Fruit fly (Drosophila melanogaster) whole organism, embryonic: Measurements from ENCODE around the gene dgt6.

Experiments used
- BtbVII ChIP-seq: fragments of 200-800 bp; sonication (Bioruptor generic); optimal IDR thresholded peaks from 3 replicates; lab custom pipeline; 2017; ENCODE audit warnings: missing biosample characterization, mild to moderate bottlenecking, missing genetic modification characterization
- CG11456 ChIP-seq: fragments of 200-800 bp; sonication (Bioruptor generic); IDR thresholded peaks from 3 replicates; pipeline ENCODE4 v1.3.6; 2022; ENCODE audit warnings: missing biosample characterization, missing genetic modification characterization
- CG13123 ChIP-seq: fragments of 200-800 bp; sonication (Bioruptor generic); optimal IDR thresholded peaks from 2 replicates; lab custom pipeline; 2016; ENCODE audit warnings: missing biosample characterization, missing genetic modification characterization
- CG13424 ChIP-seq: fragments of 200-800 bp; sonication (Bioruptor generic); optimal IDR thresholded peaks from 2 replicates; lab custom pipeline; 2019; ENCODE audit warnings: missing biosample characterization, mild to moderate bottlenecking, missing genetic modification characterization, moderate library complexity
- CG13624 ChIP-seq: fragments of 200-800 bp; sonication (Bioruptor generic); optimal IDR thresholded peaks from 2 replicates; lab custom pipeline; 2016; ENCODE audit warnings: missing biosample characterization, missing genetic modification characterization
- CG14014 ChIP-seq: fragments of 200-800 bp; sonication (Bioruptor generic); IDR thresholded peaks from 2 replicates; pipeline ENCODE4 v1.3.6; 2022; ENCODE audit warnings: missing biosample characterization, missing genetic modification characterization
- CG14441 ChIP-seq: fragments of 200-800 bp; sonication (Bioruptor generic); IDR thresholded peaks from 2 replicates; pipeline ENCODE4 v1.3.6; 2022; ENCODE audit warnings: missing biosample characterization, missing genetic modification characterization
- CG16863 ChIP-seq: fragments of 200-800 bp; sonication (Bioruptor generic); optimal IDR thresholded peaks from 3 replicates; lab custom pipeline; 2016; ENCODE audit warnings: missing biosample characterization, missing genetic modification characterization
- CG17328 ChIP-seq: fragments of 200-800 bp; sonication (Bioruptor generic); IDR thresholded peaks from 2 replicates; pipeline ENCODE4 v1.3.6; 2022; ENCODE audit warnings: missing biosample characterization, missing genetic modification characterization
- CG17912 ChIP-seq: fragments of 200-800 bp; sonication (Bioruptor generic); optimal IDR thresholded peaks from 2 replicates; lab custom pipeline; 2018; ENCODE audit warnings: missing biosample characterization, mild to moderate bottlenecking, missing genetic modification characterization
- CG2116 ChIP-seq: fragments of 200-800 bp; sonication (Bioruptor generic); optimal IDR thresholded peaks from 3 replicates; lab custom pipeline; 2018; ENCODE audit warnings: missing biosample characterization, mild to moderate bottlenecking, missing genetic modification characterization
- CG2678 ChIP-seq: fragments of 200-800 bp; sonication (Bioruptor generic); optimal IDR thresholded peaks from 3 replicates; lab custom pipeline; 2019; ENCODE audit warnings: missing biosample characterization, mild to moderate bottlenecking, missing genetic modification characterization, moderate library complexity
- CG32532 ChIP-seq: fragments of 200-800 bp; sonication (Bioruptor generic); IDR thresholded peaks from 2 replicates; pipeline ENCODE4 v1.3.6; 2022; ENCODE audit warnings: missing biosample characterization, missing genetic modification characterization
- CG43689 ChIP-seq: fragments of 200-800 bp; sonication (Bioruptor generic); IDR thresholded peaks from 2 replicates; pipeline ENCODE4 v1.3.6; 2022; ENCODE audit warnings: missing biosample characterization, missing genetic modification characterization
- CG4617 ChIP-seq: fragments of 200-800 bp; sonication (Bioruptor generic); optimal IDR thresholded peaks from 3 replicates; lab custom pipeline; 2016; ENCODE audit warnings: missing biosample characterization, missing genetic modification characterization, borderline replicate concordance
- CG5245 ChIP-seq: fragments of 200-800 bp; sonication (Bioruptor generic); optimal IDR thresholded peaks from 3 replicates; lab custom pipeline; 2016; ENCODE audit warnings: missing biosample characterization, missing genetic modification characterization
- CG5953 ChIP-seq: fragments of 200-800 bp; sonication (Bioruptor generic); IDR thresholded peaks from 2 replicates; pipeline ENCODE4 v1.3.6; 2022; ENCODE audit warnings: missing biosample characterization, missing genetic modification characterization
- CG6813 ChIP-seq: fragments of 200-800 bp; sonication (Bioruptor generic); optimal IDR thresholded peaks from 2 replicates; lab custom pipeline; 2017; ENCODE audit warnings: missing biosample characterization, missing genetic modification characterization, mild to moderate bottlenecking, moderate library complexity, missing genetic modification reagents
- CG8290 ChIP-seq, 3 experiments: fragments of 200-800 bp; sonication (Bioruptor generic); optimal IDR thresholded peaks; 2 replicates each; lab custom pipeline; 2016 to 2019; ENCODE audit warnings: missing biosample characterization in 3 of 3, missing genetic modification characterization in 3 of 3, mild to moderate bottlenecking in 2 of 3, moderate library complexity in 1 of 3
- Dbx ChIP-seq: fragments of 200-800 bp; sonication (Bioruptor generic); IDR thresholded peaks from 3 replicates; pipeline ENCODE4 v1.3.6; 2022; ENCODE audit warnings: missing biosample characterization, missing genetic modification characterization
- HLH3B ChIP-seq: fragments of 200-800 bp; sonication (Bioruptor generic); IDR thresholded peaks from 2 replicates; pipeline ENCODE4 v1.3.6; 2022; ENCODE audit warnings: missing biosample characterization, missing genetic modification characterization
- Hey ChIP-seq: fragments of 200-800 bp; sonication (Bioruptor generic); optimal IDR thresholded peaks from 3 replicates; lab custom pipeline; 2018; ENCODE audit warnings: missing biosample characterization, mild to moderate bottlenecking, missing genetic modification characterization
- Hr51 ChIP-seq, 2 experiments: fragments of 200-800 bp; sonication (Bioruptor generic); optimal IDR thresholded peaks; 2 replicates in 1 of 2; 3 replicates in 1 of 2; lab custom pipeline; 2016 to 2018; ENCODE audit warnings: missing biosample characterization in 2 of 2, missing genetic modification characterization in 2 of 2, mild to moderate bottlenecking in 1 of 2, moderate library complexity in 1 of 2
- NK7.1 ChIP-seq: fragments of 200-800 bp; sonication (Bioruptor generic); optimal IDR thresholded peaks from 3 replicates; lab custom pipeline; 2016; ENCODE audit warnings: missing biosample characterization, missing genetic modification characterization
- Nf-YA ChIP-seq: fragments of 200-800 bp; sonication (Bioruptor generic); IDR thresholded peaks from 2 replicates; pipeline ENCODE4 v1.3.6; 2022; ENCODE audit warnings: missing biosample characterization, missing genetic modification characterization
- Sox100B ChIP-seq: fragments of 200-800 bp; sonication (Bioruptor generic); optimal IDR thresholded peaks from 3 replicates; lab custom pipeline; 2018; ENCODE audit warnings: missing biosample characterization, mild to moderate bottlenecking, missing genetic modification characterization
- Taf1 ChIP-seq: fragments of 200-800 bp; sonication (Bioruptor generic); IDR thresholded peaks from 2 replicates; pipeline ENCODE4 v1.3.6; 2022; ENCODE audit warnings: missing biosample characterization, missing genetic modification characterization
- Vsx1 ChIP-seq: fragments of 200-800 bp; sonication (Bioruptor generic); optimal IDR thresholded peaks from 2 replicates; lab custom pipeline; 2017; ENCODE audit warnings: missing biosample characterization, mild to moderate bottlenecking, missing genetic modification characterization, missing genetic modification reagents
- az2 ChIP-seq: fragments of 200-800 bp; sonication (Bioruptor generic); optimal IDR thresholded peaks from 3 replicates; lab custom pipeline; 2016; ENCODE audit warnings: missing biosample characterization, missing genetic modification characterization
- bowl ChIP-seq: fragments of 200-800 bp; sonication (Bioruptor generic); IDR thresholded peaks from 2 replicates; pipeline ENCODE4 v1.3.6; 2022; ENCODE audit warnings: missing biosample characterization, missing genetic modification characterization
- bsh ChIP-seq, 2 experiments: fragments of 200-800 bp; sonication (Bioruptor generic); optimal IDR thresholded peaks; 2 replicates each; lab custom pipeline; 2017 to 2018; ENCODE audit warnings: mild to moderate bottlenecking in 2 of 2, missing biosample characterization in 2 of 2, missing genetic modification characterization in 2 of 2, moderate library complexity in 1 of 2
- cas ChIP-seq: fragments of 200-800 bp; sonication (Bioruptor generic); IDR thresholded peaks from 2 replicates; pipeline ENCODE4 v1.3.6; 2022; ENCODE audit warnings: missing biosample characterization, missing genetic modification characterization
- chm ChIP-seq: fragments of 200-800 bp; sonication (Bioruptor generic); IDR thresholded peaks from 2 replicates; pipeline ENCODE4 v1.3.6; 2022; ENCODE audit warnings: missing biosample characterization, missing genetic modification characterization
- ftz-f1 ChIP-seq: fragments of 200-800 bp; sonication (Bioruptor generic); optimal IDR thresholded peaks from 2 replicates; lab custom pipeline; 2016; ENCODE audit warnings: missing biosample characterization, missing genetic modification characterization
- fu2 ChIP-seq: fragments of 200-800 bp; sonication (Bioruptor generic); optimal IDR thresholded peaks from 2 replicates; lab custom pipeline; 2016; ENCODE audit warnings: missing biosample characterization, missing genetic modification characterization
- gce ChIP-seq: fragments of 200-800 bp; sonication (Bioruptor generic); IDR thresholded peaks from 3 replicates; pipeline ENCODE4 v1.3.6; 2022; ENCODE audit warnings: missing biosample characterization, missing genetic modification characterization
- gem ChIP-seq: fragments of 200-800 bp; sonication (Bioruptor generic); optimal IDR thresholded peaks from 2 replicates; lab custom pipeline; 2019; ENCODE audit warnings: missing biosample characterization, mild to moderate bottlenecking, missing genetic modification characterization, moderate library complexity
- gro ChIP-seq: fragments of 200-800 bp; sonication (Bioruptor generic); optimal IDR thresholded peaks from 2 replicates; lab custom pipeline; 2016; ENCODE audit warnings: missing biosample characterization, missing genetic modification characterization
- gsb ChIP-seq: fragments of 200-800 bp; sonication (Bioruptor generic); IDR thresholded peaks from 2 replicates; pipeline ENCODE4 v1.3.6; 2022; ENCODE audit warnings: missing biosample characterization, missing genetic modification characterization
- ken ChIP-seq: fragments of 200-800 bp; sonication (Bioruptor generic); IDR thresholded peaks from 3 replicates; pipeline ENCODE4 v1.3.6; 2022; ENCODE audit warnings: missing biosample characterization, missing genetic modification characterization
- klu ChIP-seq: fragments of 200-800 bp; sonication (Bioruptor generic); IDR thresholded peaks from 2 replicates; pipeline ENCODE4 v1.3.6; 2022; ENCODE audit warnings: missing biosample characterization, missing genetic modification characterization
- lbe ChIP-seq: fragments of 200-800 bp; sonication (Bioruptor generic); optimal IDR thresholded peaks from 2 replicates; lab custom pipeline; 2016; ENCODE audit warnings: missing biosample characterization, mild to moderate bottlenecking, missing genetic modification characterization
- maf-S ChIP-seq: fragments of 200-800 bp; sonication (Bioruptor generic); optimal IDR thresholded peaks from 2 replicates; lab custom pipeline; 2016; ENCODE audit warnings: missing biosample characterization, missing genetic modification characterization
- mam ChIP-seq: fragments of 200-800 bp; sonication (Bioruptor generic); optimal IDR thresholded peaks from 3 replicates; lab custom pipeline; 2016; ENCODE audit warnings: missing biosample characterization, missing genetic modification characterization
- nmo ChIP-seq: fragments of 200-800 bp; sonication (Bioruptor generic); optimal IDR thresholded peaks from 2 replicates; lab custom pipeline; 2018; ENCODE audit warnings: missing biosample characterization, mild to moderate bottlenecking, missing genetic modification characterization, moderate library complexity
- onecut ChIP-seq: fragments of 200-800 bp; sonication (Bioruptor generic); IDR thresholded peaks from 2 replicates; pipeline ENCODE4 v1.3.6; 2022; ENCODE audit warnings: missing biosample characterization, missing genetic modification characterization
- schlank ChIP-seq: fragments of 200-800 bp; sonication (Bioruptor generic); optimal IDR thresholded peaks from 2 replicates; lab custom pipeline; 2018; ENCODE audit warnings: missing biosample characterization, mild to moderate bottlenecking, missing genetic modification characterization
- slou ChIP-seq: fragments of 200-800 bp; sonication (Bioruptor generic); optimal IDR thresholded peaks from 3 replicates; lab custom pipeline; 2016; ENCODE audit warnings: missing biosample characterization, missing genetic modification characterization
- sna ChIP-seq: fragments of 200-800 bp; sonication (Bioruptor generic); IDR thresholded peaks from 2 replicates; pipeline ENCODE4 v1.3.6; 2022; ENCODE audit warnings: missing biosample characterization, missing genetic modification characterization; ENCODE audit not compliant: partially characterized antibody
- sr ChIP-seq: fragments of 200-800 bp; sonication (Bioruptor generic); IDR thresholded peaks from 3 replicates; pipeline ENCODE4 v1.3.6; 2022; ENCODE audit warnings: missing biosample characterization, missing genetic modification characterization

dgt6 gene

DNA sequence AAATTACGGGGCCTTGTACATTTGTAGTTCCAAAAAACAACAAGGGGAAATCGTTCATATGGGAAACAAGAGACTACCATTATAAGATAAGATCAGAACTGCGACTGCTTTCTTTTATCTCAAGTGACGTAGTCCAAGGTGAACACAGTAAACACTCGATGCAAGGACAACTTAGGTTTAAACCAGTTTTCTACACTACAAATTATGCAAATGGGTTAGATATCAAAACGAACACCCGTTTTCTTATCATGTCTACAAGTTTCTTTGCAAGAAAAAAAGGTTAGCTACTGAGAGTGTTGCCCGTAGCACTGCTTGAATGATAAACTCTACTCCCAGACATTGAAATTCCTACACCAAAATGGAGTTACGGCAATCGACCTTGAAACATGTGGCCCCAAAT lies 6.6 kb downstream of the dgt6 start (continued):
- TF ChIP-seq klu (GFP tag; lab: Robert Waterston, UW) (0 out of 2 replicates have a peak, but pooled peaks have one; percentile 42), CG14441 (GFP tag; lab: Robert Waterston, UW) (peak; percentile 78), bsh (GFP tag; optimal IDR thresholded peaks at IDR 0.05; lab: Kevin White, UChicago) (peak in 1 of 2 experiments; percentile 74), CG43689 (GFP tag; lab: Robert Waterston, UW) (0 out of 2 replicates have a peak, but pooled peaks have one; percentile 16), BtbVII (GFP tag; lab: Kevin White, UChicago) (peak; percentile 30), nmo (GFP tag; lab: Kevin White, UChicago) (peak; percentile 76), Nf-YA (peak; percentile 55; the same call in 1 of the 2 replicates), Dbx (peak; percentile 68; the same call in 2 of the 3 replicates), Taf1 (GFP tag; lab: Robert Waterston, UW) (peak; percentile 52; the same call in 1 of the 2 replicates), slou (GFP tag; lab: Kevin White, UChicago) (peak; percentile 24), HLH3B (GFP tag; lab: Robert Waterston, UW) (peak; percentile 76), CG13624 (peak; percentile 14), CG16863 (peak; percentile 32), mam (GFP tag; lab: Kevin White, UChicago) (peak; percentile 57), ken (GFP tag; lab: Robert Waterston, UW) (peak; percentile 87), NK7.1 (GFP tag; lab: Kevin White, UChicago) (peak; percentile 5), sna (GFP tag; lab: Robert Waterston, UW) (no peak), gce (peak; percentile 51; the same call in 1 of the 3 replicates), sr (peak; percentile 44; the same call in 1 of the 3 replicates), CG5953 (GFP tag; lab: Robert Waterston, UW) (peak; percentile 41; the same call in 1 of the 2 replicates), cas (GFP tag; lab: Robert Waterston, UW) (no peak), bowl (GFP tag; lab: Robert Waterston, UW) (no peak), CG14014 (GFP tag; lab: Robert Waterston, UW) (peak; percentile 51; the same call in 1 of the 2 replicates), lbe (GFP tag; lab: Kevin White, UChicago) (peak; percentile 59), az2 (peak; percentile 60), CG17328 (GFP tag; lab: Robert Waterston, UW) (peak; percentile 73), CG32532 (GFP tag; lab: Robert Waterston, UW) (peak; percentile 78), CG13424 (tag; lab: Kevin White, UChicago) (peak; percentile 53), CG6813 (GFP tag; lab: Kevin White, UChicago) (peak; percentile 38), CG13123 (peak; percentile 36), CG11456 (GFP tag; lab: Robert Waterston, UW) (peak; percentile 70; the same call in 2 of the 3 replicates), ftz-f1 (GFP tag; lab: Kevin White, UChicago) (peak; percentile 75), Vsx1 (GFP tag; lab: Kevin White, UChicago) (no peak), gro (GFP tag; lab: Kevin White, UChicago) (peak; percentile 35), CG2678 (peak; percentile 72), CG8290 (GFP tag; optimal IDR thresholded peaks at IDR 0.05; lab: Kevin White, UChicago) (peak; percentile 25), CG8290 (tag; optimal IDR thresholded peaks at IDR 0.05; lab: Kevin White, UChicago) (peak in 1 of 2 experiments; percentile 84), schlank (tag; lab: Kevin White, UChicago) (peak; percentile 62), CG17912 (GFP tag; lab: Kevin White, UChicago) (no peak), chm (GFP tag; lab: Robert Waterston, UW) (peak; percentile 75), gsb (GFP tag; lab: Robert Waterston, UW) (peak; percentile 46), onecut (GFP tag; lab: Robert Waterston, UW) (peak; percentile 59), fu2 (GFP tag; lab: Kevin White, UChicago) (no peak), maf-S (peak; percentile 46), Sox100B (GFP tag; lab: Kevin White, UChicago) (peak; percentile 24), Hr51 (GFP tag; optimal IDR thresholded peaks at IDR 0.05; lab: Kevin White, UChicago) (peak in 1 of 2 experiments; percentile 26), CG4617 (GFP tag; lab: Kevin White, UChicago) (no peak), CG2116 (GFP tag; lab: Kevin White, UChicago) (no peak), CG5245 (GFP tag; lab: Kevin White, UChicago) (peak; percentile 26), Hey (tag; lab: Kevin White, UChicago) (no peak), gem (tag; lab: Kevin White, UChicago) (peak; percentile 82)
